Worm (Caenorhabditis elegans) whole organism, early embryonic: ENCODE data around the gene mspn-1.

Source experiments
- hmg-4 ChIP-seq: fragments of 200-800 bp; sonication (Bioruptor generic); optimal IDR thresholded peaks from 2 replicates; lab custom pipeline; 2018; ENCODE audit warnings: mild to moderate bottlenecking, missing genetic modification characterization, missing compliant biosample characterization
- tbx-11 ChIP-seq: fragments of 200-800 bp; sonication (Bioruptor generic); IDR thresholded peaks from 2 replicates; pipeline ENCODE4 v1.3.6; 2022; ENCODE audit warnings: missing genetic modification characterization, missing compliant biosample characterization

ce11 chrIV:10153479-10153878 lies 24.3 kb upstream of the mspn-1 start:
- no peak for TF ChIP-seq tbx-11 (GFP tag; lab: Robert Waterston, UW)
- TF ChIP-seq hmg-4 (GFP tag; lab: Kevin White, UChicago), result no peak
